Worm (Caenorhabditis elegans) whole organism, L3 larva: ENCODE results near the gene nas-37.
A peak's percentile ranks its signal among the peaks of the same experiment; 100 is the strongest.

ENCODE experiments used
- R02D3.7 ChIP-seq: fragments of 150-350 bp; optimal IDR thresholded peaks from 2 replicates; lab custom pipeline; 2014; ENCODE audit warnings: missing biosample characterization, missing genetic modification characterization
- ZK546.5 ChIP-seq: sonication (generic microtip); optimal IDR thresholded peaks from 2 replicates; lab custom pipeline; 2017; ENCODE audit warnings: missing biosample characterization, missing genetic modification characterization
- aly-2 ChIP-seq: fragments of 150-350 bp; optimal IDR thresholded peaks from 2 replicates; lab custom pipeline; 2014; ENCODE audit warnings: missing biosample characterization, missing genetic modification characterization
- ama-1 ChIP-seq: fragments of 150-350 bp; optimal IDR thresholded peaks from 2 replicates; lab custom pipeline; 2018
- ceh-28 ChIP-seq: fragments of 150-350 bp; optimal IDR thresholded peaks from 2 replicates; lab custom pipeline; 2014; ENCODE audit warnings: missing biosample characterization, missing genetic modification reagents, missing genetic modification characterization
- ceh-82 ChIP-seq: fragments of 150-350 bp; optimal IDR thresholded peaks from 2 replicates; lab custom pipeline; 2014; ENCODE audit warnings: missing biosample characterization, missing genetic modification characterization
- daf-12 ChIP-seq: fragments of 150-350 bp; optimal IDR thresholded peaks from 2 replicates; lab custom pipeline; 2014; ENCODE audit warnings: missing biosample characterization, missing genetic modification reagents, missing genetic modification characterization
- egl-5 ChIP-seq: fragments of 150-350 bp; optimal IDR thresholded peaks from 2 replicates; lab custom pipeline; 2017; ENCODE audit warnings: missing biosample characterization, missing genetic modification reagents, missing genetic modification characterization, inconsistent platforms
- elt-3 ChIP-seq, 3 experiments: fragments of 150-350 bp in 1 of 3; sonication (generic microtip) in 2 of 3; optimal IDR thresholded peaks; 2 replicates in 2 of 3; 4 replicates in 1 of 3; lab custom pipeline; 2014 to 2017; ENCODE audit warnings: missing biosample characterization in 3 of 3, missing genetic modification characterization in 3 of 3
- eor-1 ChIP-seq, 2 experiments: fragments of 150-350 bp; optimal IDR thresholded peaks; 2 replicates each; lab custom pipeline; 2014 to 2018; ENCODE audit warnings: missing biosample characterization in 2 of 2, missing genetic modification characterization in 2 of 2
- fkh-10 ChIP-seq: sonication (generic microtip); optimal IDR thresholded peaks from 2 replicates; lab custom pipeline; 2017; ENCODE audit warnings: missing biosample characterization, missing genetic modification reagents, missing genetic modification characterization
- fkh-2 ChIP-seq: fragments of 150-350 bp; optimal IDR thresholded peaks from 2 replicates; lab custom pipeline; 2014; ENCODE audit warnings: missing biosample characterization, missing genetic modification reagents, missing genetic modification characterization
- fos-1 ChIP-seq: fragments of 150-350 bp; optimal IDR thresholded peaks from 2 replicates; lab custom pipeline; 2014; ENCODE audit warnings: missing biosample characterization, missing genetic modification characterization
- hmg-11 ChIP-seq: sonication (generic microtip); optimal IDR thresholded peaks from 2 replicates; lab custom pipeline; 2016; ENCODE audit warnings: missing genetic modification characterization, missing compliant biosample characterization
- jun-1 ChIP-seq: fragments of 150-350 bp; optimal IDR thresholded peaks from 2 replicates; lab custom pipeline; 2014; ENCODE audit warnings: missing biosample characterization, missing genetic modification reagents, missing genetic modification characterization
- lin-15B ChIP-seq: fragments of 150-350 bp; optimal IDR thresholded peaks from 2 replicates; lab custom pipeline; 2014; ENCODE audit warnings: missing biosample characterization, missing genetic modification characterization
- lin-39 ChIP-seq: fragments of 150-350 bp; optimal IDR thresholded peaks from 2 replicates; lab custom pipeline; 2018; ENCODE audit warnings: missing biosample characterization, missing genetic modification reagents, missing genetic modification characterization
- lsy-12 ChIP-seq: sonication (generic microtip); optimal IDR thresholded peaks from 2 replicates; lab custom pipeline; 2016; ENCODE audit warnings: mild to moderate bottlenecking, missing genetic modification characterization, missing compliant biosample characterization
- mdl-1 ChIP-seq: fragments of 150-350 bp; optimal IDR thresholded peaks from 2 replicates; lab custom pipeline; 2014; ENCODE audit warnings: missing biosample characterization, missing genetic modification characterization
- nfya-1 ChIP-seq: sonication (generic microtip); optimal IDR thresholded peaks from 2 replicates; lab custom pipeline; 2017; ENCODE audit warnings: missing genetic modification characterization, mild to moderate bottlenecking, missing compliant biosample characterization, antibody characterized with exemption, moderate library complexity; ENCODE audit not compliant: insufficient read depth
- nhr-11 ChIP-seq: fragments of 150-350 bp; optimal IDR thresholded peaks from 2 replicates; lab custom pipeline; 2014; ENCODE audit warnings: missing biosample characterization, missing genetic modification characterization
- nhr-12 ChIP-seq: fragments of 150-350 bp; optimal IDR thresholded peaks from 2 replicates; lab custom pipeline; 2014; ENCODE audit warnings: missing biosample characterization, missing genetic modification characterization
- nhr-237 ChIP-seq: fragments of 150-350 bp; optimal IDR thresholded peaks from 2 replicates; lab custom pipeline; 2014; ENCODE audit warnings: missing biosample characterization, missing genetic modification characterization
- nhr-28 ChIP-seq: fragments of 150-350 bp; optimal IDR thresholded peaks from 2 replicates; lab custom pipeline; 2014; ENCODE audit warnings: missing biosample characterization, missing genetic modification characterization
- nhr-43 ChIP-seq: sonication (generic microtip); optimal IDR thresholded peaks from 2 replicates; lab custom pipeline; 2016; ENCODE audit warnings: mild to moderate bottlenecking, missing genetic modification characterization, missing compliant biosample characterization; ENCODE audit not compliant: poor library complexity, severe bottlenecking
- nhr-76 ChIP-seq: fragments of 150-350 bp; sonication (generic microtip); optimal IDR thresholded peaks from 5 replicates; lab custom pipeline; 2014; ENCODE audit warnings: missing biosample characterization, missing genetic modification characterization
- nhr-77 ChIP-seq: fragments of 150-350 bp; optimal IDR thresholded peaks from 2 replicates; lab custom pipeline; 2014; ENCODE audit warnings: missing biosample characterization, missing genetic modification characterization
- pha-4 ChIP-seq: fragments of 150-350 bp; optimal IDR thresholded peaks from 2 replicates; lab custom pipeline; 2014; ENCODE audit warnings: missing biosample characterization, missing genetic modification reagents, missing genetic modification characterization
- pqm-1 ChIP-seq: fragments of 150-350 bp; optimal IDR thresholded peaks from 2 replicates; lab custom pipeline; 2017; ENCODE audit warnings: missing biosample characterization, missing genetic modification characterization, inconsistent platforms
- sea-2 ChIP-seq: fragments of 150-350 bp; sonication (generic microtip); optimal IDR thresholded peaks from 4 replicates; lab custom pipeline; 2014; ENCODE audit warnings: missing biosample characterization, missing genetic modification reagents, missing genetic modification characterization
- skn-1 ChIP-seq: fragments of 150-350 bp; optimal IDR thresholded peaks from 2 replicates; lab custom pipeline; 2014; ENCODE audit warnings: missing biosample characterization, missing genetic modification characterization
- snpc-4 ChIP-seq: fragments of 150-350 bp; optimal IDR thresholded peaks from 2 replicates; lab custom pipeline; 2014; ENCODE audit warnings: missing biosample characterization, missing genetic modification characterization
- unc-39 ChIP-seq: sonication (generic microtip); optimal IDR thresholded peaks from 4 replicates; lab custom pipeline; 2017; ENCODE audit warnings: missing biosample characterization, missing genetic modification characterization
- unc-62 ChIP-seq: fragments of 150-350 bp; sonication (generic microtip); optimal IDR thresholded peaks from 4 replicates; lab custom pipeline; 2014; ENCODE audit warnings: missing biosample characterization, missing genetic modification reagents, missing genetic modification characterization
- ztf-4 ChIP-seq: fragments of 150-350 bp; optimal IDR thresholded peaks from 2 replicates; lab custom pipeline; 2014; ENCODE audit warnings: missing biosample characterization, missing genetic modification characterization

The nas-37 gene

ce11 chrX:9958561-9958960, 9.7 kb upstream of the nas-37 start, which contains the start of gene ZC506.1 (continued):
- no peak for TF ChIP-seq nhr-76 (tag; lab: Kevin White, UChicago)
- TF ChIP-seq lsy-12 (tag; lab: Kevin White, UChicago), result peak; percentile 97
- TF ChIP-seq nhr-43 (tag; lab: Kevin White, UChicago), result peak; percentile 90
- peak; percentile 94 for TF ChIP-seq ceh-28 (tag; lab: Kevin White, UChicago)
- TF ChIP-seq unc-62 (GFP tag; lab: Kevin White, UChicago), result peak; percentile 90
- TF ChIP-seq fkh-10 (GFP tag; lab: Kevin White, UChicago), result peak; percentile 82
- peak; percentile 92 for TF ChIP-seq jun-1
- peak; percentile 63 for TF ChIP-seq R02D3.7 (tag; lab: Kevin White, UChicago)
- TF ChIP-seq, all 47 proteins: peak for 34

ce11 chrX:9957449-9957848, 8.6 kb upstream of the nas-37 start:
- TF ChIP-seq ZK546.5 (tag; lab: Kevin White, UChicago) (no peak), fkh-2 (tag; lab: Kevin White, UChicago) (no peak), aly-2 (tag; lab: Kevin White, UChicago) (no peak), egl-5 (tag; lab: Kevin White, UChicago) (no peak), pha-4 (tag; lab: Kevin White, UChicago) (no peak), daf-12 (tag; lab: Kevin White, UChicago) (no peak), sea-2 (GFP tag; lab: Kevin White, UChicago) (no peak), nfya-1 (tag; lab: Kevin White, UChicago) (no peak), ceh-82 (tag; lab: Kevin White, UChicago) (no peak), ztf-4 (no peak), snpc-4 (tag; lab: Kevin White, UChicago) (no peak), mdl-1 (no peak), unc-62 (GFP tag; lab: Kevin White, UChicago) (no peak), hmg-11 (tag; lab: Kevin White, UChicago) (no peak), lin-39 (tag; lab: Kevin White, UChicago) (no peak), nhr-237 (tag; lab: Kevin White, UChicago) (no peak), lin-15B (tag; lab: Kevin White, UChicago) (no peak)

- TF ChIP-seq skn-1 (tag; lab: Kevin White, UChicago) (no peak), daf-12 (tag; lab: Kevin White, UChicago) (no peak), snpc-4 (tag; lab: Kevin White, UChicago) (no peak)
Observed at ce11 chrX:9956052-9956451, 7.2 kb upstream of the nas-37 start.

- peak; percentile 50 for TF ChIP-seq egl-5 (tag; lab: Kevin White, UChicago)
- TF ChIP-seq jun-1, result no peak
Observed at ce11 chrX:9954483-9955041, 5.7 kb upstream of the nas-37 start, which contains the start of gene cysl-1. Gene cysl-1 (minus strand): TSS chrX:9954533.

- TF ChIP-seq nhr-77 (tag; lab: Kevin White, UChicago), result no peak
- no peak for TF ChIP-seq fkh-10 (GFP tag; lab: Kevin White, UChicago)
- no peak for TF ChIP-seq nhr-28
- TF ChIP-seq pqm-1, result no peak
- TF ChIP-seq eor-1 (tag; optimal IDR thresholded peaks at IDR 0.05; lab: Kevin White, UChicago), result no peak
- TF ChIP-seq unc-39, result no peak
- no peak for TF ChIP-seq elt-3 (tag; optimal IDR thresholded peaks at IDR 0.05; lab: Kevin White, UChicago)
- TF ChIP-seq nhr-12 (tag; lab: Kevin White, UChicago), result no peak
- no peak for TF ChIP-seq ama-1 (lab: Kevin White, UChicago)
- TF ChIP-seq ceh-28 (tag; lab: Kevin White, UChicago), result no peak
- no peak for TF ChIP-seq nhr-11
- no peak for TF ChIP-seq fos-1
- TF ChIP-seq lin-15B (tag; lab: Kevin White, UChicago), result no peak
Observed at ce11 chrX:9948528-9948927, 335 bp downstream of the nas-37 start.
